Worm (Caenorhabditis elegans) whole organism, midembryonic: ENCODE measurements around the gene F56C9.3.

Source experiments
- T22C8.4 ChIP-seq: fragments of 200-800 bp; sonication (Bioruptor generic); IDR thresholded peaks from 2 replicates; pipeline ENCODE4 v1.3.6; 2022; ENCODE audit warnings: missing genetic modification characterization, missing compliant biosample characterization
- cog-1 ChIP-seq: sonication (generic microtip); optimal IDR thresholded peaks from 2 replicates; lab custom pipeline; 2016; ENCODE audit warnings: missing genetic modification characterization, missing compliant biosample characterization
- flt-1 ChIP-seq: fragments of 200-800 bp; sonication (Bioruptor generic); IDR thresholded peaks from 2 replicates; pipeline ENCODE4 v1.3.6; 2022; ENCODE audit warnings: missing genetic modification characterization, missing compliant biosample characterization
- med-1 ChIP-seq: sonication (generic microtip); optimal IDR thresholded peaks from 2 replicates; lab custom pipeline; 2017; ENCODE audit warnings: missing genetic modification characterization, mild to moderate bottlenecking, missing compliant biosample characterization, antibody characterized with exemption, missing genetic modification reagents; ENCODE audit not compliant: insufficient read depth
- ref-1 ChIP-seq: fragments of 200-800 bp; sonication (Bioruptor generic); conservative IDR thresholded peaks from 2 replicates; pipeline ENCODE4 v1.3.6; 2022; ENCODE audit warnings: missing genetic modification reagents, missing genetic modification characterization, missing compliant biosample characterization
- tab-1 ChIP-seq: fragments of 200-800 bp; sonication (Bioruptor generic); IDR thresholded peaks from 2 replicates; pipeline ENCODE4 v1.3.6; 2022; ENCODE audit warnings: missing genetic modification characterization, missing compliant biosample characterization
- ztf-23 ChIP-seq: fragments of 200-800 bp; sonication (Bioruptor generic); IDR thresholded peaks from 2 replicates; pipeline ENCODE4 v1.3.6; 2022; ENCODE audit warnings: missing genetic modification reagents, missing genetic modification characterization, missing compliant biosample characterization
- ztf-29 ChIP-seq: fragments of 200-800 bp; sonication (Bioruptor generic); IDR thresholded peaks from 2 replicates; pipeline ENCODE4 v1.3.6; 2022; ENCODE audit warnings: missing genetic modification reagents, missing genetic modification characterization, missing compliant biosample characterization

ce11 chrIII:7275296-7275695 lies 35.8 kb upstream of the F56C9.3 start, which contains the start of gene psd-1:
- TF ChIP-seq ref-1, result no peak
- no peak for TF ChIP-seq ztf-23
- no peak for TF ChIP-seq ztf-29 (GFP tag; lab: Robert Waterston, UW)
- no peak for TF ChIP-seq T22C8.4 (GFP tag; lab: Robert Waterston, UW)
- no peak for TF ChIP-seq med-1
- TF ChIP-seq tab-1 (GFP tag; lab: Robert Waterston, UW), result no peak
- no peak for TF ChIP-seq cog-1 (tag; lab: Kevin White, UChicago)
- no peak for TF ChIP-seq flt-1 (GFP tag; lab: Robert Waterston, UW)
